Worm (Caenorhabditis elegans) whole organism, early embryonic: ENCODE measurements around the gene mrps-16.

Source experiments
- F13C5.2 ChIP-seq: sonication (generic microtip); optimal IDR thresholded peaks from 2 replicates; lab custom pipeline; 2017; ENCODE audit warnings: mild to moderate bottlenecking, missing genetic modification characterization, inconsistent platforms, missing compliant biosample characterization
- aly-1 ChIP-seq: sonication (generic microtip); optimal IDR thresholded peaks from 2 replicates; lab custom pipeline; 2016; ENCODE audit warnings: missing genetic modification characterization, missing compliant biosample characterization
- ama-1 ChIP-seq: fragments of 150-350 bp; optimal IDR thresholded peaks from 2 replicates; lab custom pipeline; 2014
- ceh-13 ChIP-seq: fragments of 200-800 bp; sonication (Bioruptor generic); optimal IDR thresholded peaks from 2 replicates; lab custom pipeline; 2018; ENCODE audit warnings: mild to moderate bottlenecking, missing genetic modification characterization, missing compliant biosample characterization
- flt-1 ChIP-seq: fragments of 200-800 bp; sonication (Bioruptor generic); IDR thresholded peaks from 2 replicates; pipeline ENCODE4 v1.3.6; 2022; ENCODE audit warnings: missing genetic modification characterization, missing compliant biosample characterization
- hmg-4 ChIP-seq: fragments of 200-800 bp; sonication (Bioruptor generic); optimal IDR thresholded peaks from 2 replicates; lab custom pipeline; 2018; ENCODE audit warnings: mild to moderate bottlenecking, missing genetic modification characterization, missing compliant biosample characterization
- pes-1 ChIP-seq: fragments of 200-800 bp; sonication (Bioruptor generic); IDR thresholded peaks from 2 replicates; pipeline ENCODE4 v1.3.6; 2022; ENCODE audit warnings: missing genetic modification reagents, missing genetic modification characterization, missing compliant biosample characterization
- scrt-1 ChIP-seq: fragments of 200-800 bp; sonication (Bioruptor generic); IDR thresholded peaks from 2 replicates; pipeline ENCODE4 v1.3.6; 2022; ENCODE audit warnings: missing genetic modification characterization, missing compliant biosample characterization
- sea-1 ChIP-seq: fragments of 200-800 bp; sonication (Bioruptor generic); conservative IDR thresholded peaks from 2 replicates; pipeline ENCODE4 v1.3.6; 2022; ENCODE audit warnings: missing genetic modification characterization, missing compliant biosample characterization
- tbx-11 ChIP-seq: fragments of 200-800 bp; sonication (Bioruptor generic); IDR thresholded peaks from 2 replicates; pipeline ENCODE4 v1.3.6; 2022; ENCODE audit warnings: missing genetic modification characterization, missing compliant biosample characterization
- tra-4 ChIP-seq: sonication (generic microtip); optimal IDR thresholded peaks from 2 replicates; lab custom pipeline; 2017; ENCODE audit warnings: missing genetic modification characterization, missing compliant biosample characterization

- TF ChIP-seq tra-4 (tag; lab: Kevin White, UChicago) (no peak), sea-1 (GFP tag; lab: Robert Waterston, UW) (no peak), ama-1 (lab: Kevin White, UChicago) (no peak), hmg-4 (GFP tag; lab: Kevin White, UChicago) (no peak), flt-1 (GFP tag; lab: Robert Waterston, UW) (no peak), aly-1 (tag; lab: Kevin White, UChicago) (no peak), ceh-13 (GFP tag; lab: Kevin White, UChicago) (no peak), scrt-1 (GFP tag; lab: Robert Waterston, UW) (no peak), tbx-11 (GFP tag; lab: Robert Waterston, UW) (no peak), F13C5.2 (peak; percentile 68), pes-1 (GFP tag; lab: Robert Waterston, UW) (0 out of 2 replicates have a peak, but pooled peaks have one; percentile 25)
These were observed at the start of gene mrps-16 for ce11 chrII:5473946-5474423.
